3 fruit fly cellular contexts compared by ENCODE assay signal in genomic region chrX:13230974-13231373, dm6.
TF ChIP-seq lines count a peak whose summit lies in the region.

No protein-coding gene starts in this region.

- TF ChIP-seq CTCF in whole organism, embryonic (GFP tag; optimal IDR thresholded peaks at IDR 0.05; lab: Kevin White, UChicago), result no peak

TF ChIP-seq in whole organism, adult, 20 proteins besides CTCF, POLR2A, EP300 and RAD21:
- TF ChIP-seq CG7101 (tag; optimal IDR thresholded peaks at IDR 0.05; lab: Kevin White, UChicago) (no peak), tj (GFP tag; optimal IDR thresholded peaks at IDR 0.05; lab: Kevin White, UChicago) (peak; percentile 38)

TF ChIP-seq in whole organism, embryonic, 481 proteins besides CTCF, POLR2A, EP300 and RAD21:
- TF ChIP-seq vvl (GFP tag; IDR thresholded peaks at IDR 0.05; lab: Robert Waterston, UW), result 0 out of 2 replicates have a peak, but pooled peaks have one; percentile 39
- peak; percentile 19 for TF ChIP-seq sd (tag; optimal IDR thresholded peaks at IDR 0.05; lab: Kevin White, UChicago)
- TF ChIP-seq chinmo (GFP tag; IDR thresholded peaks at IDR 0.05; lab: Robert Waterston, UW; ENCODE audit: partially characterized antibody), result 0 out of 4 replicates have a peak, but pooled peaks have one; percentile 55
- no peak for TF ChIP-seq ase (GFP tag; IDR thresholded peaks at IDR 0.05; lab: Robert Waterston, UW)
- no peak for TF ChIP-seq CG1024 (GFP tag; IDR thresholded peaks at IDR 0.05; lab: Robert Waterston, UW)
- TF ChIP-seq Blimp-1 (GFP tag; optimal IDR thresholded peaks at IDR 0.05; lab: Kevin White, UChicago), result peak; percentile 28
- peak; percentile 27 for TF ChIP-seq pros (GFP tag; optimal IDR thresholded peaks at IDR 0.05; lab: Kevin White, UChicago)
- peak; percentile 37 for TF ChIP-seq CG12769 (tag; optimal IDR thresholded peaks at IDR 0.05; lab: Kevin White, UChicago)
- peak; percentile 88 for TF ChIP-seq kni (GFP tag; optimal IDR thresholded peaks at IDR 0.05; lab: Kevin White, UChicago)
- no peak for TF ChIP-seq CG4328 (GFP tag; optimal IDR thresholded peaks at IDR 0.05; lab: Kevin White, UChicago)
- peak; percentile 33 for TF ChIP-seq sens (GFP tag; lab: Kevin White, UChicago)
- TF ChIP-seq chm (GFP tag; IDR thresholded peaks at IDR 0.05; lab: Robert Waterston, UW), result no peak
- TF ChIP-seq trh (GFP tag; optimal IDR thresholded peaks at IDR 0.05; lab: Kevin White, UChicago), result no peak
- TF ChIP-seq CG30020 (tag; optimal IDR thresholded peaks at IDR 0.05; lab: Kevin White, UChicago), result no peak
- TF ChIP-seq Hr78 (GFP tag; optimal IDR thresholded peaks at IDR 0.05; lab: Kevin White, UChicago), result peak in 1 of 2 experiments; percentile 36
- TF ChIP-seq CG3065 (GFP tag; optimal IDR thresholded peaks at IDR 0.05; lab: Kevin White, UChicago), result peak; percentile 37
- TF ChIP-seq usp (GFP tag; optimal IDR thresholded peaks at IDR 0.05; lab: Kevin White, UChicago), result no peak
- TF ChIP-seq abd-A (tag; optimal IDR thresholded peaks at IDR 0.05; lab: Kevin White, UChicago), result peak; percentile 72
- peak; percentile 61 for TF ChIP-seq crol (GFP tag; IDR thresholded peaks at IDR 0.05; lab: Robert Waterston, UW)
- TF ChIP-seq btn (GFP tag; optimal IDR thresholded peaks at IDR 0.05; lab: Kevin White, UChicago), result no peak
- TF ChIP-seq CG17361 (GFP tag; IDR thresholded peaks at IDR 0.05; lab: Robert Waterston, UW), result no peak
- TF ChIP-seq oc (tag; optimal IDR thresholded peaks at IDR 0.05; lab: Kevin White, UChicago), result peak; percentile 86

TF ChIP-seq in whole organism, prepupa, 60 proteins besides CTCF, POLR2A, EP300 and RAD21:
- no peak for TF ChIP-seq CG3032 (tag; optimal IDR thresholded peaks at IDR 0.05; lab: Kevin White, UChicago)
- no peak for TF ChIP-seq CG6163 (GFP tag; IDR thresholded peaks at IDR 0.05; lab: Robert Waterston, UW)
- TF ChIP-seq CG6276 (GFP tag; optimal IDR thresholded peaks at IDR 0.05; lab: Kevin White, UChicago), result no peak
- TF ChIP-seq svp (GFP tag; lab: Kevin White, UChicago), result peak; percentile 28
- TF ChIP-seq pdm3 (GFP tag; optimal IDR thresholded peaks at IDR 0.05; lab: Kevin White, UChicago), result no peak
- no peak for TF ChIP-seq eg (GFP tag; IDR thresholded peaks at IDR 0.05; lab: Robert Waterston, UW)
- TF ChIP-seq Hr4 (GFP tag; optimal IDR thresholded peaks at IDR 0.05; lab: Kevin White, UChicago), result no peak
